Worm (Caenorhabditis elegans): ENCODE data around the gene mec-14.

Gene mec-14

ce11 chrIII:7184022-7184421, 8.8 kb downstream of the mec-14 start, which contains the start of gene yju-2:
TSS of gene yju-2 (plus strand) at chrIII:7184336.
- TF ChIP-seq ref-1 (GFP tag; conservative IDR thresholded peaks at IDR 0.05) = no peak
- no peak for TF ChIP-seq cog-1 (tag; optimal IDR thresholded peaks at IDR 0.05)
- TF ChIP-seq klf-2 (GFP tag; conservative IDR thresholded peaks at IDR 0.05) = no peak
- TF ChIP-seq ztf-29 (GFP tag; IDR thresholded peaks at IDR 0.05) = no peak
- TF ChIP-seq ztf-23 (GFP tag; IDR thresholded peaks at IDR 0.05) = no peak
- TF ChIP-seq T22C8.4 (GFP tag; IDR thresholded peaks at IDR 0.05) = no peak
- no peak for TF ChIP-seq flt-1 (GFP tag; IDR thresholded peaks at IDR 0.05)
- TF ChIP-seq tab-1 (GFP tag; IDR thresholded peaks at IDR 0.05) = no peak
- no peak for TF ChIP-seq med-1 (GFP tag; optimal IDR thresholded peaks at IDR 0.05; ENCODE audit: insufficient read depth)

- no peak for TF ChIP-seq ztf-29 (GFP tag; IDR thresholded peaks at IDR 0.05)
- no peak for TF ChIP-seq ref-1 (GFP tag; conservative IDR thresholded peaks at IDR 0.05)
- 0 out of 2 replicates have a peak, but pooled peaks have one; percentile 18 for TF ChIP-seq flt-1 (GFP tag; IDR thresholded peaks at IDR 0.05)
- no peak for TF ChIP-seq med-1 (GFP tag; optimal IDR thresholded peaks at IDR 0.05; ENCODE audit: insufficient read depth)
These were observed 11.0 kb downstream of the mec-14 start, which contains the start of gene epg-4 for ce11 chrIII:7181822-7182221. TSS of gene epg-4 (plus strand) at chrIII:7182167.

ce11 chrIII:7180613-7181012, 12.2 kb downstream of the mec-14 start, which contains the start of gene ndab-2:
TSS of gene ndab-2 (plus strand) at chrIII:7180752.
- TF ChIP-seq ref-1 (GFP tag; conservative IDR thresholded peaks at IDR 0.05) = no peak
- no peak for TF ChIP-seq T22C8.4 (GFP tag; IDR thresholded peaks at IDR 0.05)
- TF ChIP-seq flt-1 (GFP tag; IDR thresholded peaks at IDR 0.05) = no peak
- TF ChIP-seq klf-2 (GFP tag; conservative IDR thresholded peaks at IDR 0.05) = no peak
- no peak for TF ChIP-seq cog-1 (tag; optimal IDR thresholded peaks at IDR 0.05)
- no peak for TF ChIP-seq ztf-29 (GFP tag; IDR thresholded peaks at IDR 0.05)
- no peak for TF ChIP-seq med-1 (GFP tag; optimal IDR thresholded peaks at IDR 0.05; ENCODE audit: insufficient read depth)
- no peak for TF ChIP-seq ztf-23 (GFP tag; IDR thresholded peaks at IDR 0.05)
- no peak for TF ChIP-seq tab-1 (GFP tag; IDR thresholded peaks at IDR 0.05)

- TF ChIP-seq med-1 (GFP tag; optimal IDR thresholded peaks at IDR 0.05; ENCODE audit: insufficient read depth) = no peak
- no peak for TF ChIP-seq klf-2 (GFP tag; conservative IDR thresholded peaks at IDR 0.05)
- no peak for TF ChIP-seq ref-1 (GFP tag; conservative IDR thresholded peaks at IDR 0.05)
- peak; percentile 79 for TF ChIP-seq ztf-23 (GFP tag; IDR thresholded peaks at IDR 0.05)
- TF ChIP-seq ztf-29 (GFP tag; IDR thresholded peaks at IDR 0.05) = no peak
- TF ChIP-seq tab-1 (GFP tag; IDR thresholded peaks at IDR 0.05) = no peak
- TF ChIP-seq cog-1 (tag; optimal IDR thresholded peaks at IDR 0.05) = peak; percentile 76
These were observed 13.1 kb downstream of the mec-14 start, which contains the start of the genes rps-14 and rpl-36 for ce11 chrIII:7179538-7180301. TSS of gene rps-14 (minus strand) at chrIII:7179588. TSS of gene rpl-36 (plus strand) at chrIII:7180251.

ce11 chrIII:7178497-7178896, 14.3 kb downstream of the mec-14 start:
- no peak for TF ChIP-seq ref-1 (GFP tag; conservative IDR thresholded peaks at IDR 0.05)

- TF ChIP-seq ztf-29 (GFP tag; IDR thresholded peaks at IDR 0.05) (no peak), tab-1 (GFP tag; IDR thresholded peaks at IDR 0.05) (no peak), flt-1 (GFP tag; IDR thresholded peaks at IDR 0.05) (no peak), med-1 (GFP tag; optimal IDR thresholded peaks at IDR 0.05; ENCODE audit: insufficient read depth) (no peak), klf-2 (GFP tag; conservative IDR thresholded peaks at IDR 0.05) (no peak), T22C8.4 (GFP tag; IDR thresholded peaks at IDR 0.05) (no peak)
These were observed 22.7 kb downstream of the mec-14 start for ce11 chrIII:7170090-7170489.

ce11 chrIII:7167568-7167937, 25.2 kb downstream of the mec-14 start, which contains the start of gene acs-4:
TSS of gene acs-4 (plus strand) at chrIII:7167838.
- no peak for TF ChIP-seq ztf-29 (GFP tag; IDR thresholded peaks at IDR 0.05)

ce11 chrIII:7166664-7167567, 25.9 kb downstream of the mec-14 start:
- TF ChIP-seq T22C8.4 (GFP tag; IDR thresholded peaks at IDR 0.05) (no peak), med-1 (GFP tag; optimal IDR thresholded peaks at IDR 0.05; ENCODE audit: insufficient read depth) (no peak), ref-1 (GFP tag; conservative IDR thresholded peaks at IDR 0.05) (no peak), flt-1 (GFP tag; IDR thresholded peaks at IDR 0.05) (no peak), cog-1 (tag; optimal IDR thresholded peaks at IDR 0.05) (no peak), tab-1 (GFP tag; IDR thresholded peaks at IDR 0.05) (no peak), ztf-23 (GFP tag; IDR thresholded peaks at IDR 0.05) (no peak), klf-2 (GFP tag; conservative IDR thresholded peaks at IDR 0.05) (no peak), ztf-29 (GFP tag; IDR thresholded peaks at IDR 0.05) (no peak)

ce11 chrIII:7165816-7166229, 27.0 kb downstream of the mec-14 start:
- no peak for TF ChIP-seq klf-2 (GFP tag; conservative IDR thresholded peaks at IDR 0.05)
- TF ChIP-seq tab-1 (GFP tag; IDR thresholded peaks at IDR 0.05) = no peak
- TF ChIP-seq flt-1 (GFP tag; IDR thresholded peaks at IDR 0.05) = no peak
- TF ChIP-seq cog-1 (tag; optimal IDR thresholded peaks at IDR 0.05) = no peak
- TF ChIP-seq ref-1 (GFP tag; conservative IDR thresholded peaks at IDR 0.05) = no peak
- no peak for TF ChIP-seq ztf-23 (GFP tag; IDR thresholded peaks at IDR 0.05)
- TF ChIP-seq med-1 (GFP tag; optimal IDR thresholded peaks at IDR 0.05; ENCODE audit: insufficient read depth) = no peak
- TF ChIP-seq ztf-29 (GFP tag; IDR thresholded peaks at IDR 0.05) = no peak
- no peak for TF ChIP-seq T22C8.4 (GFP tag; IDR thresholded peaks at IDR 0.05)
